Fruit fly (Drosophila melanogaster): ENCODE data around the gene CG2694.

The CG2694 gene

DNA sequence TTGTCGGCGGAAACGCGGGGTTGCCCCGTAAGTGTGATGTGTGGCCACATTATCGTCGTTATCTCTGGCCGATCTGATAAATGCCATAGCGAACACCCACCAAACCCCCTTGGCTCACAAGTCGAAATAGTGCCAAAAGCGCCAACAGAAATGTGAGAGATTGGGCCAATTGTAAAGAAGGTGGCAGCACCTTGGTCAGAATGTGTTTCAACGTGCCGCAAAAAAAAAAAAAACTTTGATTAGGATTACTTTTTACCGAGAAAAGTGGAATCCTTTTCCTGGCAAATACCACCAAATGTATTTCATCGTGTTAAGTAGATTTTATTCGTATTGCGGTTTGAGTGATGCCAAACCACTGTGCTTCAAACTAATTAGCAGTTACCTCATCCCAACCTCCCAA is 29.1 kb downstream of the CG2694 start (continued):
- no peak for TF ChIP-seq p53 (GFP tag; optimal IDR thresholded peaks at IDR 0.05)
- peak; percentile 1 for TF ChIP-seq CG9437 (GFP tag; optimal IDR thresholded peaks at IDR 0.05)
- peak; percentile 72 for TF ChIP-seq CG11398 (GFP tag; optimal IDR thresholded peaks at IDR 0.05)
- peak; percentile 92 for TF ChIP-seq dysf (GFP tag; IDR thresholded peaks at IDR 0.05)
- peak; percentile 42 for TF ChIP-seq sima (GFP tag; optimal IDR thresholded peaks at IDR 0.05)
- TF ChIP-seq E2f2 (GFP tag; IDR thresholded peaks at IDR 0.05), result peak; percentile 73
- peak; percentile 85 for TF ChIP-seq E2f1 (GFP tag; IDR thresholded peaks at IDR 0.05)
- peak; percentile 83 for TF ChIP-seq seq (GFP tag; IDR thresholded peaks at IDR 0.05)
- TF ChIP-seq mld (GFP tag; IDR thresholded peaks at IDR 0.05; ENCODE audit: partially characterized antibody), result no peak
- TF ChIP-seq CG13287 (GFP tag; IDR thresholded peaks at IDR 0.05; ENCODE audit: partially characterized antibody), result no peak
- no peak for TF ChIP-seq TFAM (GFP tag; optimal IDR thresholded peaks at IDR 0.05)
- TF ChIP-seq NC2β (GFP tag; optimal IDR thresholded peaks at IDR 0.05), result peak; percentile 39
- TF ChIP-seq GATAe (GFP tag; conservative IDR thresholded peaks at IDR 0.05), result peak; percentile 82
- peak; percentile 31 for TF ChIP-seq Ssrp (tag; optimal IDR thresholded peaks at IDR 0.05)
- TF ChIP-seq Kr (GFP tag; optimal IDR thresholded peaks at IDR 0.05), result no peak
- no peak for TF ChIP-seq Trl (optimal IDR thresholded peaks at IDR 0.05)
- peak; percentile 75 for TF ChIP-seq Trl (GFP tag; optimal IDR thresholded peaks at IDR 0.05)
- TF ChIP-seq Camta (GFP tag; optimal IDR thresholded peaks at IDR 0.05), result peak; percentile 67
- TF ChIP-seq tup (GFP tag; optimal IDR thresholded peaks at IDR 0.05), result peak; percentile 66
- TF ChIP-seq CG4404 (GFP tag; IDR thresholded peaks at IDR 0.05), result peak; percentile 63
- peak; percentile 72 for TF ChIP-seq Xrp1 (GFP tag; IDR thresholded peaks at IDR 0.05)
- no peak for TF ChIP-seq lbe (GFP tag; optimal IDR thresholded peaks at IDR 0.05)
- no peak for TF ChIP-seq fd102C (GFP tag; optimal IDR thresholded peaks at IDR 0.05)
- peak; percentile 80 for TF ChIP-seq CG1792 (GFP tag; optimal IDR thresholded peaks at IDR 0.05)
- peak; percentile 74 for TF ChIP-seq CoRest (tag; optimal IDR thresholded peaks at IDR 0.05)
- TF ChIP-seq sna (GFP tag; IDR thresholded peaks at IDR 0.05; ENCODE audit: partially characterized antibody), result no peak
- 0 out of 3 replicates have a peak, but pooled peaks have one; percentile 24 for TF ChIP-seq hb (GFP tag; IDR thresholded peaks at IDR 0.05; ENCODE audit: partially characterized antibody)
- peak; percentile 75 for TF ChIP-seq slp2 (GFP tag; optimal IDR thresholded peaks at IDR 0.05)
- TF ChIP-seq Atf-2 (GFP tag; optimal IDR thresholded peaks at IDR 0.05), result peak; percentile 56
- no peak for TF ChIP-seq CTCF (GFP tag; optimal IDR thresholded peaks at IDR 0.05)
- TF ChIP-seq salm (tag; optimal IDR thresholded peaks at IDR 0.05), result peak; percentile 4
- TF ChIP-seq CG1024 (GFP tag; IDR thresholded peaks at IDR 0.05), result peak; percentile 37; the same call in 1 of the 2 replicates
- peak; percentile 72; the same call in 1 of the 2 replicates for TF ChIP-seq bowl (GFP tag; IDR thresholded peaks at IDR 0.05)
- peak; percentile 44 for TF ChIP-seq slou (GFP tag; optimal IDR thresholded peaks at IDR 0.05)
- TF ChIP-seq BEAF-32 (GFP tag; optimal IDR thresholded peaks at IDR 0.05), result no peak
- no peak for TF ChIP-seq Scr (GFP tag; IDR thresholded peaks at IDR 0.05; ENCODE audit: partially characterized antibody)
- TF ChIP-seq zen2 (GFP tag; IDR thresholded peaks at IDR 0.05; ENCODE audit: partially characterized antibody), result no peak
- TF ChIP-seq CG9727 (GFP tag; optimal IDR thresholded peaks at IDR 0.05), result peak; percentile 69
- TF ChIP-seq grau (tag; optimal IDR thresholded peaks at IDR 0.05), result peak; percentile 73
- peak; percentile 52 for TF ChIP-seq phol (tag; optimal IDR thresholded peaks at IDR 0.05)
- TF ChIP-seq HLH4C (GFP tag; IDR thresholded peaks at IDR 0.05; ENCODE audit: partially characterized antibody), result no peak
- TF ChIP-seq pan (optimal IDR thresholded peaks at IDR 0.05), result no peak
- TF ChIP-seq pan (GFP tag; optimal IDR thresholded peaks at IDR 0.05 in 1 of 2, IDR thresholded peaks at IDR 0.05 in 1 of 2), result peak in 1 of 2 experiments; percentile 93
- TF ChIP-seq CG18011 (GFP tag; optimal IDR thresholded peaks at IDR 0.05), result peak; percentile 59
